Worm (Caenorhabditis elegans): ENCODE data around the gene dpf-7.

DNA sequence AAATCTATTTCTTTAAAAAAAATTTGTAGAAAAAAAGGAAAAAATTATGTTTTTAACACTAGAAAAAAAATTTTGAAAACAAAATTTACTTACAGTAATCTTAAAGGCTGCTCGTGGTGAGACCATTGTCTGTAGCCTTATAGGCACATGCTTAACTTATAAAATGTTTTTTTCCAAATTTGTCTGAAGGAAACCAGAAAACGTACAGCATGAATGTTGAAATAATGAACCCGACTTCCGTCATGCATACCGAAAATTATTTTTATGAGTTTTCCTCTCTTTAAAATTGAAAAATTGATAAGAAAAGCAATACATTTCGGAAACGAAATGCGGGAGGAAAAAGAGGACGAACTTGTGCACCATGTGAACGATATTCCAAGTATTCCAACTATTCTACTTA, 30.6 kb downstream of the dpf-7 start, which contains the start of gene R11E3.2:
- TF ChIP-seq nhr-76 (tag; optimal IDR thresholded peaks at IDR 0.05), result no peak
- no peak for TF ChIP-seq mls-2 (tag; optimal IDR thresholded peaks at IDR 0.05)
- TF ChIP-seq elt-3 (tag; optimal IDR thresholded peaks at IDR 0.05), result no peak
- no peak for TF ChIP-seq unc-39 (tag; optimal IDR thresholded peaks at IDR 0.05)
- TF ChIP-seq elt-1 (tag; optimal IDR thresholded peaks at IDR 0.05; ENCODE audit: borderline replicate concordance, insufficient read depth), result no peak
- no peak for TF ChIP-seq pha-4 (tag; optimal IDR thresholded peaks at IDR 0.05)
